Fruit fly (Drosophila melanogaster) whole organism, wandering third instar larva: Measurements from ENCODE around the gene Cyp313a1.

Source experiments
- Abd-B ChIP-seq: fragments of >200 bp; optimal IDR thresholded peaks from 2 replicates; lab custom pipeline; 2017; ENCODE audit warnings: missing biosample characterization, missing genetic modification characterization
- Dfd ChIP-seq: fragments of >200 bp; optimal IDR thresholded peaks from 2 replicates; lab custom pipeline; 2017; ENCODE audit warnings: missing biosample characterization, missing genetic modification characterization
- Hr78 ChIP-seq: fragments of >200 bp; optimal IDR thresholded peaks from 2 replicates; lab custom pipeline; 2017; ENCODE audit warnings: missing biosample characterization, missing genetic modification characterization
- Mio ChIP-seq: sonication (Bioruptor generic); optimal IDR thresholded peaks from 2 replicates; lab custom pipeline; 2016; ENCODE audit warnings: missing biosample characterization, missing genetic modification characterization
- Myc ChIP-seq: fragments of >200 bp; optimal IDR thresholded peaks from 2 replicates; lab custom pipeline; 2017
- N ChIP-seq: fragments of >200 bp; optimal IDR thresholded peaks from 2 replicates; lab custom pipeline; 2018; ENCODE audit warnings: missing biosample characterization, missing external identifiers, missing genetic modification characterization
- lola ChIP-seq: fragments of >200 bp; optimal IDR thresholded peaks from 2 replicates; lab custom pipeline; 2017; ENCODE audit warnings: missing biosample characterization, missing genetic modification characterization
- psq ChIP-seq: fragments of 200-800 bp; sonication (Bioruptor generic); optimal IDR thresholded peaks from 3 replicates; lab custom pipeline; 2017; ENCODE audit warnings: missing biosample characterization, mild to moderate bottlenecking, missing genetic modification characterization, moderate library complexity
- tai ChIP-seq: sonication (Bioruptor generic); optimal IDR thresholded peaks from 2 replicates; lab custom pipeline; 2016; ENCODE audit warnings: missing biosample characterization, missing genetic modification characterization

dm6 chr3R:14513420-14513819 is 7.4 kb upstream of the Cyp313a1 start, which contains the start of gene CG8461:
- TF ChIP-seq Hr78 (no peak), Mio (no peak), Dfd (GFP tag; lab: Kevin White, UChicago) (no peak), lola (GFP tag; lab: Kevin White, UChicago) (no peak), tai (GFP tag; lab: Kevin White, UChicago) (no peak), Myc (lab: Kevin White, UChicago) (no peak), N (GFP tag; lab: Kevin White, UChicago) (no peak), Abd-B (no peak), psq (GFP tag; lab: Kevin White, UChicago) (no peak)
